Fruit fly (Drosophila melanogaster): ENCODE results near the gene Npc2c.
A peak's percentile ranks its signal among the peaks of the same experiment; 100 is the strongest.

Gene Npc2c

dm6 chr3R:10052695-10053382 is 7.2 kb upstream of the Npc2c start, which contains the start of the genes Fancl and Npc2e (continued):
- TF ChIP-seq CG3726 (GFP tag; IDR thresholded peaks at IDR 0.05): no peak
- TF ChIP-seq dysf (GFP tag; IDR thresholded peaks at IDR 0.05): no peak
- TF ChIP-seq B-H2 (GFP tag; optimal IDR thresholded peaks at IDR 0.05): no peak
- no peak for TF ChIP-seq CG6689 (GFP tag; IDR thresholded peaks at IDR 0.05)
- no peak for TF ChIP-seq CG4404 (GFP tag; IDR thresholded peaks at IDR 0.05)
- TF ChIP-seq slbo (GFP tag; IDR thresholded peaks at IDR 0.05): no peak
- TF ChIP-seq CG12071 (GFP tag; optimal IDR thresholded peaks at IDR 0.05): no peak
- TF ChIP-seq twi (tag; optimal IDR thresholded peaks at IDR 0.05): no peak
- TF ChIP-seq Hr3 (GFP tag; optimal IDR thresholded peaks at IDR 0.05): no peak
- TF ChIP-seq MBD-R2 (GFP tag; IDR thresholded peaks at IDR 0.05): no peak
- TF ChIP-seq cato (GFP tag; optimal IDR thresholded peaks at IDR 0.05; ENCODE audit: borderline replicate concordance): no peak
- no peak for TF ChIP-seq Pdp1 (GFP tag; optimal IDR thresholded peaks at IDR 0.05)
- no peak for TF ChIP-seq Side (GFP tag; optimal IDR thresholded peaks at IDR 0.05)
- TF ChIP-seq CG7357 (GFP tag; IDR thresholded peaks at IDR 0.05): no peak
- TF ChIP-seq nerfin-2 (GFP tag; IDR thresholded peaks at IDR 0.05; ENCODE audit: partially characterized antibody): peak; percentile 46; the same call in 1 of the 2 replicates
- TF ChIP-seq Xrp1 (GFP tag; IDR thresholded peaks at IDR 0.05): no peak
- no peak for TF ChIP-seq NfI (GFP tag; optimal IDR thresholded peaks at IDR 0.05)
- TF ChIP-seq Ssrp (tag; optimal IDR thresholded peaks at IDR 0.05): no peak
- TF ChIP-seq vfl (GFP tag; optimal IDR thresholded peaks at IDR 0.05): no peak
- TF ChIP-seq CG18619 (GFP tag; optimal IDR thresholded peaks at IDR 0.05): no peak
- TF ChIP-seq Hey (tag; optimal IDR thresholded peaks at IDR 0.05): peak; percentile 54
- TF ChIP-seq Doc2 (GFP tag; IDR thresholded peaks at IDR 0.05): no peak
- TF ChIP-seq aop (GFP tag; IDR thresholded peaks at IDR 0.05): no peak
- no peak for TF ChIP-seq mirr (GFP tag; optimal IDR thresholded peaks at IDR 0.05)
- no peak for TF ChIP-seq CG6654 (GFP tag; optimal IDR thresholded peaks at IDR 0.05)
- no peak for TF ChIP-seq CG9437 (GFP tag; optimal IDR thresholded peaks at IDR 0.05)
- no peak for TF ChIP-seq Six4 (GFP tag; optimal IDR thresholded peaks at IDR 0.05)
- TF ChIP-seq chm (GFP tag; IDR thresholded peaks at IDR 0.05): no peak
- peak; percentile 44; the same call in 1 of the 3 replicates for TF ChIP-seq CG16813 (GFP tag; IDR thresholded peaks at IDR 0.05; ENCODE audit: partially characterized antibody)
- peak; percentile 29 for TF ChIP-seq Myb (GFP tag; optimal IDR thresholded peaks at IDR 0.05)
- TF ChIP-seq prd (optimal IDR thresholded peaks at IDR 0.05): no peak
- TF ChIP-seq prd (GFP tag; IDR thresholded peaks at IDR 0.05): no peak
- no peak for TF ChIP-seq CG10979 (tag; optimal IDR thresholded peaks at IDR 0.05)
- no peak for TF ChIP-seq CG3281 (GFP tag; optimal IDR thresholded peaks at IDR 0.05)
- no peak for TF ChIP-seq fd102C (GFP tag; optimal IDR thresholded peaks at IDR 0.05)
- TF ChIP-seq CG10209 (GFP tag; optimal IDR thresholded peaks at IDR 0.05): no peak
- TF ChIP-seq corto (GFP tag; optimal IDR thresholded peaks at IDR 0.05): no peak
- no peak for TF ChIP-seq CG33557 (GFP tag; optimal IDR thresholded peaks at IDR 0.05)
- no peak for TF ChIP-seq repo (GFP tag; optimal IDR thresholded peaks at IDR 0.05)
- TF ChIP-seq MESR4 (GFP tag; optimal IDR thresholded peaks at IDR 0.05): no peak
- no peak for TF ChIP-seq HLH54F (GFP tag; optimal IDR thresholded peaks at IDR 0.05)
- no peak for TF ChIP-seq CG14667 (GFP tag; IDR thresholded peaks at IDR 0.05)
- no peak for TF ChIP-seq wdn (GFP tag; IDR thresholded peaks at IDR 0.05)
- TF ChIP-seq CG2712 (tag; optimal IDR thresholded peaks at IDR 0.05): no peak
- no peak for TF ChIP-seq Spps (tag; optimal IDR thresholded peaks at IDR 0.05)
- no peak for TF ChIP-seq CG10654 (GFP tag; optimal IDR thresholded peaks at IDR 0.05)
- TF ChIP-seq CG17568 (GFP tag; optimal IDR thresholded peaks at IDR 0.05): no peak
- no peak for TF ChIP-seq CG7928 (GFP tag; optimal IDR thresholded peaks at IDR 0.05)
- no peak for TF ChIP-seq CG8359 (GFP tag; optimal IDR thresholded peaks at IDR 0.05; ENCODE audit: borderline replicate concordance)
- TF ChIP-seq sd (tag; optimal IDR thresholded peaks at IDR 0.05): no peak
- TF ChIP-seq CG17829 (tag; optimal IDR thresholded peaks at IDR 0.05): no peak

Measured in whole organism, embryonic.